Worm (Caenorhabditis elegans): ENCODE data around the gene cutl-27.

cutl-27 gene

ce11 chrIV:11854777-11855176, 23.6 kb upstream of the cutl-27 start, which contains the start of gene tag-30:
tag-30 (minus strand) TSS chrIV:11855159.
- no peak for TF ChIP-seq F26F4.8 (GFP tag; conservative IDR thresholded peaks at IDR 0.05)
- TF ChIP-seq nhr-28 (tag; optimal IDR thresholded peaks at IDR 0.05): no peak
- TF ChIP-seq F10B5.3 (tag; optimal IDR thresholded peaks at IDR 0.05): no peak
- TF ChIP-seq attf-4 (tag; optimal IDR thresholded peaks at IDR 0.05): no peak
- no peak for TF ChIP-seq T26A8.4 (GFP tag; IDR thresholded peaks at IDR 0.05)
- no peak for TF ChIP-seq ces-1 (GFP tag; optimal IDR thresholded peaks at IDR 0.05)
- no peak for TF ChIP-seq madf-5 (GFP tag; IDR thresholded peaks at IDR 0.05)
- no peak for TF ChIP-seq lin-29 (GFP tag; IDR thresholded peaks at IDR 0.05)
- no peak for TF ChIP-seq hif-1 (tag; optimal IDR thresholded peaks at IDR 0.05)
- no peak for TF ChIP-seq mdl-1 (tag; optimal IDR thresholded peaks at IDR 0.05)
- TF ChIP-seq ztf-11 (tag; optimal IDR thresholded peaks at IDR 0.05): no peak
- TF ChIP-seq lin-38 (GFP tag; IDR thresholded peaks at IDR 0.05): peak; percentile 93
- TF ChIP-seq ztf-7 (tag; optimal IDR thresholded peaks at IDR 0.05): no peak
- no peak for TF ChIP-seq lin-1 (GFP tag; IDR thresholded peaks at IDR 0.05)
- TF ChIP-seq hmg-1.1 (GFP tag; IDR thresholded peaks at IDR 0.05): 0 out of 2 replicates have a peak, but pooled peaks have one; percentile 43
- no peak for TF ChIP-seq zfp-3 (GFP tag; conservative IDR thresholded peaks at IDR 0.05)
- TF ChIP-seq nhr-76 (tag; optimal IDR thresholded peaks at IDR 0.05): no peak
- TF ChIP-seq rbr-2 (tag; optimal IDR thresholded peaks at IDR 0.05): peak; percentile 22
- no peak for TF ChIP-seq spr-1 (tag; optimal IDR thresholded peaks at IDR 0.05)
- no peak for TF ChIP-seq daf-8 (GFP tag; IDR thresholded peaks at IDR 0.05)
- no peak for TF ChIP-seq lin-15B (tag; optimal IDR thresholded peaks at IDR 0.05)
- TF ChIP-seq php-3 (GFP tag; IDR thresholded peaks at IDR 0.05): no peak
- TF ChIP-seq hlh-30 (tag; optimal IDR thresholded peaks at IDR 0.05; ENCODE audit: insufficient read depth): peak; percentile 88
- no peak for TF ChIP-seq nhr-10 (tag; optimal IDR thresholded peaks at IDR 0.05)
- no peak for TF ChIP-seq mxl-2 (GFP tag; conservative IDR thresholded peaks at IDR 0.05)
- TF ChIP-seq lin-13 (GFP tag; optimal IDR thresholded peaks at IDR 0.05): no peak
- no peak for TF ChIP-seq gei-8 (GFP tag; optimal IDR thresholded peaks at IDR 0.05)
- TF ChIP-seq unc-62 (GFP tag; optimal IDR thresholded peaks at IDR 0.05 in 1 of 2): no peak
- no peak for TF ChIP-seq unc-62 (tag; optimal IDR thresholded peaks at IDR 0.05)
- no peak for TF ChIP-seq cey-2 (tag; optimal IDR thresholded peaks at IDR 0.05; ENCODE audit: borderline replicate concordance, insufficient read depth)
- TF ChIP-seq dmd-9 (GFP tag; IDR thresholded peaks at IDR 0.05): no peak
- TF ChIP-seq F49E8.2 (tag; optimal IDR thresholded peaks at IDR 0.05; ENCODE audit: borderline replicate concordance): no peak
- TF ChIP-seq vab-7 (GFP tag; IDR thresholded peaks at IDR 0.05): no peak
- no peak for TF ChIP-seq Y5F2A.4 (GFP tag; optimal IDR thresholded peaks at IDR 0.05)
- TF ChIP-seq set-16 (GFP tag; IDR thresholded peaks at IDR 0.05): no peak
- TF ChIP-seq ceh-44 (GFP tag; IDR thresholded peaks at IDR 0.05): no peak
- TF ChIP-seq dve-1 (tag; optimal IDR thresholded peaks at IDR 0.05; ENCODE audit: insufficient read depth): peak; percentile 75
- TF ChIP-seq R02D3.7 (tag; optimal IDR thresholded peaks at IDR 0.05): no peak
- no peak for TF ChIP-seq tag-97 (GFP tag; IDR thresholded peaks at IDR 0.05)
- peak; percentile 36 for TF ChIP-seq hlh-11 (tag; optimal IDR thresholded peaks at IDR 0.05)
- TF ChIP-seq ZK337.2 (GFP tag; IDR thresholded peaks at IDR 0.05): no peak
- TF ChIP-seq lsy-2 (tag; optimal IDR thresholded peaks at IDR 0.05): peak in 1 of 2 experiments; percentile 74
- TF ChIP-seq dpl-1 (GFP tag; optimal IDR thresholded peaks at IDR 0.05): peak; percentile 62
- TF ChIP-seq F37D6.2 (tag; optimal IDR thresholded peaks at IDR 0.05): no peak
- no peak for TF ChIP-seq nhr-25 (tag; optimal IDR thresholded peaks at IDR 0.05; ENCODE audit: borderline replicate concordance, insufficient read depth)
- no peak for TF ChIP-seq egl-27 (tag; optimal IDR thresholded peaks at IDR 0.05)
- TF ChIP-seq nhr-42 (GFP tag; IDR thresholded peaks at IDR 0.05): no peak
- TF ChIP-seq mes-2 (tag; optimal IDR thresholded peaks at IDR 0.05; ENCODE audit: poor library complexity, severe bottlenecking): peak; percentile 60
- no peak for TF ChIP-seq lim-7 (GFP tag; IDR thresholded peaks at IDR 0.05)
- no peak for TF ChIP-seq zag-1 (tag; optimal IDR thresholded peaks at IDR 0.05)
- no peak for TF ChIP-seq ctbp-1 (GFP tag; IDR thresholded peaks at IDR 0.05)
